Worm (Caenorhabditis elegans) whole organism, young adult: ENCODE results near the gene ttr-36.

Experiments used
- B0035.1 ChIP-seq: sonication (generic microtip); optimal IDR thresholded peaks from 2 replicates; lab custom pipeline; 2016; ENCODE audit warnings: missing genetic modification characterization, mild to moderate bottlenecking, missing compliant biosample characterization, missing genotype, missing genetic modification reagents
- C17E4.6 ChIP-seq: fragments of 200-800 bp; sonication (Bioruptor generic); IDR thresholded peaks from 2 replicates; pipeline ENCODE4 v1.3.6; 2022; ENCODE audit warnings: missing genetic modification reagents, missing genetic modification characterization, missing compliant biosample characterization
- F33H1.4 ChIP-seq: fragments of 200-800 bp; sonication (Bioruptor generic); IDR thresholded peaks from 2 replicates; pipeline ENCODE4 v1.3.6; 2022; ENCODE audit warnings: missing genetic modification reagents, missing genetic modification characterization, missing compliant biosample characterization
- F55B11.4 ChIP-seq: sonication (generic microtip); optimal IDR thresholded peaks from 2 replicates; lab custom pipeline; 2016; ENCODE audit warnings: missing compliant biosample characterization, missing genetic modification characterization, borderline replicate concordance; ENCODE audit not compliant: insufficient read depth
- K11D2.4 ChIP-seq: fragments of 200-800 bp; sonication (Bioruptor generic); IDR thresholded peaks from 2 replicates; pipeline ENCODE4 v1.3.6; 2022; ENCODE audit warnings: missing genetic modification reagents, missing genetic modification characterization, missing compliant biosample characterization
- Y53F4B.3 ChIP-seq: fragments of 200-800 bp; sonication (Bioruptor generic); IDR thresholded peaks from 2 replicates; pipeline ENCODE4 v1.3.6; 2022; ENCODE audit warnings: missing genetic modification reagents, missing genetic modification characterization, missing compliant biosample characterization
- Y56A3A.18 ChIP-seq: fragments of 200-800 bp; sonication (Bioruptor generic); IDR thresholded peaks from 2 replicates; pipeline ENCODE4 v1.3.6; 2022; ENCODE audit warnings: missing genetic modification reagents, missing genetic modification characterization, missing compliant biosample characterization
- Y79H2A.3 ChIP-seq: fragments of 200-800 bp; sonication (Bioruptor generic); conservative IDR thresholded peaks from 2 replicates; pipeline ENCODE4 v1.3.6; 2022; ENCODE audit warnings: missing genetic modification reagents, missing genetic modification characterization, missing compliant biosample characterization
- Y95B8A.8 ChIP-seq: fragments of 200-800 bp; sonication (Bioruptor generic); IDR thresholded peaks from 2 replicates; pipeline ENCODE4 v1.3.6; 2022; ENCODE audit warnings: missing genetic modification reagents, missing genetic modification characterization, missing compliant biosample characterization
- aptf-2 ChIP-seq: fragments of 200-800 bp; sonication (Bioruptor generic); conservative IDR thresholded peaks from 2 replicates; pipeline ENCODE4 v1.3.6; 2022; ENCODE audit warnings: missing genetic modification reagents, missing genetic modification characterization, missing compliant biosample characterization
- atf-7 ChIP-seq: sonication (generic microtip); optimal IDR thresholded peaks from 2 replicates; lab custom pipeline; 2017; ENCODE audit warnings: mild to moderate bottlenecking, missing genetic modification characterization, missing compliant biosample characterization
- bed-2 ChIP-seq: fragments of 200-800 bp; sonication (Bioruptor generic); IDR thresholded peaks from 2 replicates; pipeline ENCODE4 v1.3.6; 2022; ENCODE audit warnings: missing genetic modification reagents, missing genetic modification characterization, missing compliant biosample characterization
- ccch-3 ChIP-seq: fragments of 200-800 bp; sonication (Bioruptor generic); optimal IDR thresholded peaks from 2 replicates; lab custom pipeline; 2018; ENCODE audit warnings: mild to moderate bottlenecking, missing genetic modification characterization, missing compliant biosample characterization
- ceh-27 ChIP-seq: fragments of 200-800 bp; sonication (Bioruptor generic); optimal IDR thresholded peaks from 2 replicates; lab custom pipeline; 2018; ENCODE audit warnings: mild to moderate bottlenecking, missing genetic modification characterization, moderate library complexity, missing compliant biosample characterization
- dox-1 ChIP-seq: fragments of 200-800 bp; sonication (Bioruptor generic); IDR thresholded peaks from 2 replicates; pipeline ENCODE4 v1.3.6; 2022; ENCODE audit warnings: missing genetic modification reagents, missing genetic modification characterization, missing compliant biosample characterization
- dpff-1 ChIP-seq: sonication (generic microtip); optimal IDR thresholded peaks from 2 replicates; lab custom pipeline; 2017; ENCODE audit warnings: mild to moderate bottlenecking, missing genetic modification characterization, missing compliant biosample characterization
- dpl-1 ChIP-seq: fragments of 150-350 bp; optimal IDR thresholded peaks from 2 replicates; lab custom pipeline; 2014; ENCODE audit warnings: missing biosample characterization, missing genetic modification reagents, missing genetic modification characterization
- egl-18 ChIP-seq: fragments of 200-800 bp; sonication (Bioruptor generic); IDR thresholded peaks from 2 replicates; pipeline ENCODE4 v1.3.6; 2022; ENCODE audit warnings: missing genetic modification reagents, missing genetic modification characterization, missing compliant biosample characterization
- egrh-3 ChIP-seq: fragments of 200-800 bp; sonication (Bioruptor generic); IDR thresholded peaks from 2 replicates; pipeline ENCODE4 v1.3.6; 2022; ENCODE audit warnings: missing genetic modification reagents, missing genetic modification characterization, missing compliant biosample characterization
- fkh-3 ChIP-seq: sonication (generic microtip); optimal IDR thresholded peaks from 2 replicates; lab custom pipeline; 2016; ENCODE audit warnings: mild to moderate bottlenecking, missing genetic modification characterization, missing compliant biosample characterization
- gei-17 ChIP-seq: fragments of 200-800 bp; sonication (Bioruptor generic); optimal IDR thresholded peaks from 2 replicates; lab custom pipeline; 2018; ENCODE audit warnings: mild to moderate bottlenecking, missing genetic modification characterization, missing compliant biosample characterization
- him-1 ChIP-seq: sonication (generic microtip); optimal IDR thresholded peaks from 2 replicates; lab custom pipeline; 2016; ENCODE audit warnings: missing genotype, missing genetic modification reagents, missing genetic modification characterization, missing compliant biosample characterization
- hlh-12 ChIP-seq: sonication (generic microtip); optimal IDR thresholded peaks from 2 replicates; lab custom pipeline; 2016; ENCODE audit warnings: missing genetic modification characterization, missing compliant biosample characterization
- hmg-1.2 ChIP-seq: fragments of 200-800 bp; sonication (Bioruptor generic); IDR thresholded peaks from 2 replicates; pipeline ENCODE4 v1.3.6; 2022; ENCODE audit warnings: missing genetic modification reagents, missing genetic modification characterization, missing compliant biosample characterization
- hrde-1 ChIP-seq: sonication (generic microtip); optimal IDR thresholded peaks from 2 replicates; lab custom pipeline; 2016; ENCODE audit warnings: missing genetic modification characterization, mild to moderate bottlenecking, missing compliant biosample characterization, moderate library complexity, missing genotype, missing genetic modification reagents, borderline replicate concordance
- let-607 ChIP-seq, 2 experiments: fragments of 200-800 bp in 1 of 2; sonication (Bioruptor generic) in 1 of 2; sonication (generic microtip) in 1 of 2; optimal IDR thresholded peaks; 2 replicates each; lab custom pipeline; 2016 to 2018; ENCODE audit warnings: mild to moderate bottlenecking in 2 of 2, missing compliant biosample characterization in 2 of 2, missing genetic modification characterization in 2 of 2, moderate library complexity in 2 of 2, missing genotype in 1 of 2
- lin-26 ChIP-seq: fragments of 200-800 bp; sonication (Bioruptor generic); IDR thresholded peaks from 2 replicates; pipeline ENCODE4 v1.3.6; 2022; ENCODE audit warnings: missing genetic modification reagents, missing genetic modification characterization, missing compliant biosample characterization
- lin-40 ChIP-seq: sonication (generic microtip); optimal IDR thresholded peaks from 2 replicates; lab custom pipeline; 2016; ENCODE audit warnings: missing genetic modification characterization, mild to moderate bottlenecking, missing compliant biosample characterization, missing genotype, missing genetic modification reagents
- lin-54 ChIP-seq: fragments of 200-800 bp; sonication (Bioruptor generic); optimal IDR thresholded peaks from 2 replicates; lab custom pipeline; 2018; ENCODE audit warnings: mild to moderate bottlenecking, missing genetic modification characterization, missing compliant biosample characterization
- lir-1 ChIP-seq: fragments of 200-800 bp; sonication (Bioruptor generic); conservative IDR thresholded peaks from 2 replicates; pipeline ENCODE4 v1.3.6; 2022; ENCODE audit warnings: missing genetic modification reagents, missing genetic modification characterization, missing compliant biosample characterization
- lsl-1 ChIP-seq: fragments of 200-800 bp; sonication (Bioruptor generic); optimal IDR thresholded peaks from 2 replicates; lab custom pipeline; 2018; ENCODE audit warnings: mild to moderate bottlenecking, missing genetic modification characterization, moderate library complexity, missing compliant biosample characterization
- madf-6 ChIP-seq: fragments of 200-800 bp; sonication (Bioruptor generic); IDR thresholded peaks from 2 replicates; pipeline ENCODE4 v1.3.6; 2022; ENCODE audit warnings: missing genetic modification reagents, missing genetic modification characterization, missing compliant biosample characterization
- mel-28 ChIP-seq: sonication (generic microtip); optimal IDR thresholded peaks from 2 replicates; lab custom pipeline; 2016; ENCODE audit warnings: borderline replicate concordance, mild to moderate bottlenecking, missing genetic modification characterization, missing compliant biosample characterization
- nhr-120 ChIP-seq: fragments of 200-800 bp; sonication (Bioruptor generic); IDR thresholded peaks from 2 replicates; pipeline ENCODE4 v1.3.6; 2022; ENCODE audit warnings: missing genetic modification characterization, missing compliant biosample characterization
- nhr-27 ChIP-seq: fragments of 200-800 bp; sonication (Bioruptor generic); optimal IDR thresholded peaks from 2 replicates; lab custom pipeline; 2018; ENCODE audit warnings: mild to moderate bottlenecking, missing genetic modification characterization, moderate library complexity, missing compliant biosample characterization
- sdz-38 ChIP-seq: sonication (generic microtip); optimal IDR thresholded peaks from 2 replicates; lab custom pipeline; 2016; ENCODE audit warnings: missing genotype, missing genetic modification characterization, missing compliant biosample characterization
- snpc-1.1 ChIP-seq: sonication (generic microtip); optimal IDR thresholded peaks from 2 replicates; lab custom pipeline; 2017; ENCODE audit warnings: missing genetic modification characterization, mild to moderate bottlenecking, missing compliant biosample characterization, antibody characterized with exemption, moderate library complexity, missing genotype, missing genetic modification reagents; ENCODE audit not compliant: insufficient read depth
- snpc-4 ChIP-seq, 5 experiments: fragments of 150-350 bp in 1 of 5; sonication (generic microtip) in 4 of 5; optimal IDR thresholded peaks; 2 replicates each; lab custom pipeline; 2014 to 2018; ENCODE audit warnings: missing genetic modification characterization in 5 of 5, missing biosample characterization in 3 of 5, antibody characterized with exemption in 2 of 5, mild to moderate bottlenecking in 2 of 5, missing compliant biosample characterization in 2 of 5, missing genotype in 2 of 5, moderate library complexity in 2 of 5, missing genetic modification reagents in 1 of 5
- sptf-2 ChIP-seq: fragments of 200-800 bp; sonication (Bioruptor generic); optimal IDR thresholded peaks from 2 replicates; lab custom pipeline; 2018; ENCODE audit warnings: mild to moderate bottlenecking, missing genetic modification characterization, missing compliant biosample characterization
- unc-62 ChIP-seq: fragments of 150-350 bp; optimal IDR thresholded peaks from 2 replicates; lab custom pipeline; 2014; ENCODE audit warnings: missing biosample characterization, missing genetic modification reagents, missing genetic modification characterization
- xnd-1 ChIP-seq: sonication (generic microtip); optimal IDR thresholded peaks from 2 replicates; lab custom pipeline; 2016; ENCODE audit warnings: missing genotype, missing genetic modification reagents, missing genetic modification characterization, missing compliant biosample characterization
- ztf-18 ChIP-seq: sonication (generic microtip); optimal IDR thresholded peaks from 2 replicates; lab custom pipeline; 2016; ENCODE audit warnings: missing genotype, mild to moderate bottlenecking, missing genetic modification characterization, missing compliant biosample characterization

Gene ttr-36

ce11 chrX:6468499-6468898 lies 42.2 kb upstream of the ttr-36 start, which contains the start of gene C15B12.9:
Gene C15B12.9 (plus strand): TSS chrX:6468799.
- TF ChIP-seq lin-54 (GFP tag; lab: Kevin White, UChicago) (no peak), bed-2 (GFP tag; lab: Robert Waterston, UW) (no peak), fkh-3 (tag; lab: Kevin White, UChicago) (no peak), let-607 (tag; optimal IDR thresholded peaks at IDR 0.05; lab: Kevin White, UChicago) (no peak), ceh-27 (GFP tag; lab: Kevin White, UChicago) (no peak), dpff-1 (tag; lab: Kevin White, UChicago) (no peak), Y79H2A.3 (GFP tag; lab: Robert Waterston, UW) (no peak), dox-1 (GFP tag; lab: Robert Waterston, UW) (no peak), hmg-1.2 (GFP tag; lab: Robert Waterston, UW) (no peak), lir-1 (GFP tag; lab: Robert Waterston, UW) (no peak), B0035.1 (no peak), aptf-2 (GFP tag; lab: Robert Waterston, UW) (no peak), Y95B8A.8 (GFP tag; lab: Robert Waterston, UW) (no peak), C17E4.6 (GFP tag; lab: Robert Waterston, UW) (no peak), Y56A3A.18 (GFP tag; lab: Robert Waterston, UW) (no peak), lin-40 (tag; lab: Kevin White, UChicago) (no peak), him-1 (no peak), hrde-1 (no peak), snpc-1.1 (no peak), ccch-3 (GFP tag; lab: Kevin White, UChicago) (no peak)

- TF ChIP-seq unc-62: no peak
- no peak for TF ChIP-seq ceh-27 (GFP tag; lab: Kevin White, UChicago)
- TF ChIP-seq atf-7: no peak
- no peak for TF ChIP-seq Y56A3A.18 (GFP tag; lab: Robert Waterston, UW)
- TF ChIP-seq egl-18 (GFP tag; lab: Robert Waterston, UW): no peak
- no peak for TF ChIP-seq mel-28 (tag; lab: Kevin White, UChicago)
- TF ChIP-seq F55B11.4 (tag; lab: Kevin White, UChicago): no peak
- no peak for TF ChIP-seq ztf-18
- no peak for TF ChIP-seq sdz-38 (tag; lab: Kevin White, UChicago)
- no peak for TF ChIP-seq egrh-3 (GFP tag; lab: Robert Waterston, UW)
- no peak for TF ChIP-seq nhr-120 (GFP tag; lab: Robert Waterston, UW)
- TF ChIP-seq dpl-1 (GFP tag; lab: Kevin White, UChicago): no peak
- no peak for TF ChIP-seq ccch-3 (GFP tag; lab: Kevin White, UChicago)
- TF ChIP-seq lsl-1: no peak
- no peak for TF ChIP-seq C17E4.6 (GFP tag; lab: Robert Waterston, UW)
Measured at ce11 chrX:6473698-6474314, 36.9 kb upstream of the ttr-36 start, which contains the start of the genes C15B12.4 and C15B12.8. Gene C15B12.4 (minus strand): TSS chrX:6473748. Gene C15B12.8 (plus strand): TSS chrX:6474264.

- TF ChIP-seq K11D2.4 (GFP tag; lab: Robert Waterston, UW) (no peak), lin-26 (GFP tag; lab: Robert Waterston, UW) (no peak), dox-1 (GFP tag; lab: Robert Waterston, UW) (no peak), xnd-1 (tag; lab: Kevin White, UChicago) (no peak), lin-54 (GFP tag; lab: Kevin White, UChicago) (no peak), F33H1.4 (GFP tag; lab: Robert Waterston, UW) (no peak), Y53F4B.3 (no peak), snpc-4 (GFP tag; optimal IDR thresholded peaks at IDR 0.05; lab: Kevin White, UChicago) (no peak), snpc-4 (tag; optimal IDR thresholded peaks at IDR 0.05; lab: Kevin White, UChicago) (no peak), nhr-27 (tag; lab: Kevin White, UChicago) (no peak), hlh-12 (tag; lab: Kevin White, UChicago) (no peak), gei-17 (GFP tag; lab: Kevin White, UChicago) (no peak), madf-6 (GFP tag; lab: Robert Waterston, UW) (no peak), dpl-1 (GFP tag; lab: Kevin White, UChicago) (no peak), sptf-2 (GFP tag; lab: Kevin White, UChicago) (no peak)
Measured at ce11 chrX:6476540-6476939, 34.2 kb upstream of the ttr-36 start, which contains the start of gene C15B12.1. Gene C15B12.1 (plus strand): TSS chrX:6476810.
